Fruit fly (Drosophila melanogaster) whole organism, embryonic: ENCODE data around the gene rhea.

Experiments
- ATbp ChIP-seq: fragments of 200-800 bp; sonication (Bioruptor generic); optimal IDR thresholded peaks from 2 replicates; lab custom pipeline; 2017; ENCODE audit warnings: missing biosample characterization, mild to moderate bottlenecking, missing genetic modification characterization, missing genetic modification reagents
- Adf1 ChIP-seq: fragments of 200-800 bp; sonication (Bioruptor generic); IDR thresholded peaks from 2 replicates; pipeline ENCODE4 v1.3.6; 2022; ENCODE audit warnings: missing biosample characterization, missing genetic modification characterization
- BEAF-32 ChIP-seq: fragments of 200-800 bp; sonication (Bioruptor generic); optimal IDR thresholded peaks from 3 replicates; lab custom pipeline; 2017; ENCODE audit warnings: missing biosample characterization, missing genetic modification characterization, mild to moderate bottlenecking, moderate library complexity, missing genetic modification reagents
- CG10543 ChIP-seq: fragments of 200-800 bp; sonication (Bioruptor generic); optimal IDR thresholded peaks from 3 replicates; lab custom pipeline; 2017; ENCODE audit warnings: missing biosample characterization, mild to moderate bottlenecking, missing genetic modification characterization, moderate library complexity
- CG11456 ChIP-seq: fragments of 200-800 bp; sonication (Bioruptor generic); IDR thresholded peaks from 3 replicates; pipeline ENCODE4 v1.3.6; 2022; ENCODE audit warnings: missing biosample characterization, missing genetic modification characterization
- CG11504 ChIP-seq: fragments of 200-800 bp; sonication (Bioruptor generic); optimal IDR thresholded peaks from 3 replicates; lab custom pipeline; 2019; ENCODE audit warnings: missing biosample characterization, mild to moderate bottlenecking, missing genetic modification characterization, moderate library complexity
- CG12769 ChIP-seq: fragments of 200-800 bp; sonication (Bioruptor generic); optimal IDR thresholded peaks from 2 replicates; lab custom pipeline; 2019; ENCODE audit warnings: missing biosample characterization, mild to moderate bottlenecking, missing genetic modification characterization, moderate library complexity
- CG2678 ChIP-seq: fragments of 200-800 bp; sonication (Bioruptor generic); optimal IDR thresholded peaks from 3 replicates; lab custom pipeline; 2019; ENCODE audit warnings: missing biosample characterization, mild to moderate bottlenecking, missing genetic modification characterization, moderate library complexity
- CG2712 ChIP-seq: fragments of 200-800 bp; optimal IDR thresholded peaks from 3 replicates; lab custom pipeline; 2019; ENCODE audit warnings: missing biosample characterization, mild to moderate bottlenecking, missing genetic modification characterization, moderate library complexity
- CG30403 ChIP-seq: fragments of 200-800 bp; sonication (Bioruptor generic); optimal IDR thresholded peaks from 3 replicates; lab custom pipeline; 2016; ENCODE audit warnings: missing biosample characterization, missing genetic modification characterization
- CG31365 ChIP-seq: fragments of 200-800 bp; sonication (Bioruptor generic); optimal IDR thresholded peaks from 2 replicates; lab custom pipeline; 2018; ENCODE audit warnings: missing biosample characterization, mild to moderate bottlenecking, missing genetic modification characterization
- CG4282 ChIP-seq: fragments of 200-800 bp; sonication (Bioruptor generic); optimal IDR thresholded peaks from 2 replicates; lab custom pipeline; 2016; ENCODE audit warnings: missing biosample characterization, missing genetic modification characterization
- CG4424 ChIP-seq: fragments of 200-800 bp; sonication (Bioruptor generic); optimal IDR thresholded peaks from 3 replicates; lab custom pipeline; 2016; ENCODE audit warnings: missing biosample characterization, missing genetic modification characterization
- CG4617 ChIP-seq: fragments of 200-800 bp; sonication (Bioruptor generic); optimal IDR thresholded peaks from 3 replicates; lab custom pipeline; 2016; ENCODE audit warnings: missing biosample characterization, missing genetic modification characterization, borderline replicate concordance
- CG6791 ChIP-seq: fragments of 200-800 bp; sonication (Bioruptor generic); IDR thresholded peaks from 3 replicates; pipeline ENCODE4 v1.3.6; 2022; ENCODE audit warnings: missing biosample characterization, missing genetic modification characterization; ENCODE audit not compliant: partially characterized antibody
- CG7372 ChIP-seq: fragments of 200-800 bp; sonication (Bioruptor generic); IDR thresholded peaks from 2 replicates; pipeline ENCODE4 v1.3.6; 2022; ENCODE audit warnings: missing biosample characterization, missing genetic modification characterization
- CG7928 ChIP-seq: fragments of 200-800 bp; sonication (Bioruptor generic); optimal IDR thresholded peaks from 2 replicates; lab custom pipeline; 2017; ENCODE audit warnings: missing biosample characterization, mild to moderate bottlenecking, missing genetic modification characterization
- CG7963 ChIP-seq: fragments of 200-800 bp; sonication (Bioruptor generic); IDR thresholded peaks from 3 replicates; pipeline ENCODE4 v1.3.6; 2022; ENCODE audit warnings: missing biosample characterization, missing genetic modification characterization; ENCODE audit not compliant: partially characterized antibody
- CG9817 ChIP-seq: fragments of 200-800 bp; sonication (Bioruptor generic); optimal IDR thresholded peaks from 2 replicates; lab custom pipeline; 2018; ENCODE audit warnings: missing biosample characterization, mild to moderate bottlenecking, missing genetic modification characterization, moderate library complexity
- D ChIP-seq, 2 experiments: fragments of 200-800 bp in 1 of 2; fragments of >200 bp in 1 of 2; sonication (Bioruptor generic) in 1 of 2; optimal IDR thresholded peaks; 2 replicates in 1 of 2; 3 replicates in 1 of 2; lab custom pipeline; 2017; ENCODE audit warnings: mild to moderate bottlenecking in 1 of 2, missing biosample characterization in 1 of 2, missing genetic modification characterization in 1 of 2, missing genetic modification reagents in 1 of 2
- D19B ChIP-seq: fragments of 200-800 bp; sonication (Bioruptor generic); optimal IDR thresholded peaks from 2 replicates; lab custom pipeline; 2017; ENCODE audit warnings: missing biosample characterization, mild to moderate bottlenecking, missing genetic modification characterization
- Deaf1 ChIP-seq: fragments of 200-800 bp; optimal IDR thresholded peaks from 3 replicates; lab custom pipeline; 2019; ENCODE audit warnings: missing biosample characterization, mild to moderate bottlenecking, missing genetic modification characterization, moderate library complexity
- Doc3 ChIP-seq: fragments of 200-800 bp; sonication (Bioruptor generic); IDR thresholded peaks from 3 replicates; pipeline ENCODE4 v1.3.6; 2022; ENCODE audit warnings: missing biosample characterization, missing genetic modification characterization; ENCODE audit not compliant: partially characterized antibody
- Dp ChIP-seq: fragments of 200-800 bp; sonication (Bioruptor generic); optimal IDR thresholded peaks from 2 replicates; lab custom pipeline; 2018; ENCODE audit warnings: missing biosample characterization, mild to moderate bottlenecking, missing genetic modification characterization, moderate library complexity
- HLH3B ChIP-seq: fragments of 200-800 bp; sonication (Bioruptor generic); IDR thresholded peaks from 2 replicates; pipeline ENCODE4 v1.3.6; 2022; ENCODE audit warnings: missing biosample characterization, missing genetic modification characterization
- Lhr ChIP-seq: fragments of 200-800 bp; sonication (Bioruptor generic); optimal IDR thresholded peaks from 3 replicates; lab custom pipeline; 2017; ENCODE audit warnings: mild to moderate bottlenecking, missing biosample characterization, missing genetic modification reagents, missing genetic modification characterization
- Med ChIP-seq: fragments of 200-800 bp; sonication (Bioruptor generic); peaks from one replicate; lab custom pipeline; 2016; ENCODE audit warnings: missing biosample characterization, missing genetic modification characterization, mild to moderate bottlenecking, inconsistent platforms, moderate library complexity
- Opbp ChIP-seq: fragments of 200-800 bp; sonication (Bioruptor generic); IDR thresholded peaks from 3 replicates; pipeline ENCODE4 v1.3.6; 2022; ENCODE audit warnings: missing biosample characterization, missing genetic modification characterization; ENCODE audit not compliant: partially characterized antibody
- Ptx1 ChIP-seq: fragments of 200-800 bp; sonication (Bioruptor generic); IDR thresholded peaks from 2 replicates; pipeline ENCODE4 v1.3.6; 2022; ENCODE audit warnings: missing biosample characterization, missing genetic modification characterization
- abd-A ChIP-seq: fragments of 200-800 bp; sonication (Bioruptor generic); optimal IDR thresholded peaks from 3 replicates; lab custom pipeline; 2019; ENCODE audit warnings: missing biosample characterization, mild to moderate bottlenecking, missing genetic modification characterization, moderate library complexity
- chinmo ChIP-seq: fragments of 200-800 bp; sonication (Bioruptor generic); IDR thresholded peaks from 4 replicates; pipeline ENCODE4 v1.3.6; 2022; ENCODE audit warnings: missing biosample characterization, missing genetic modification characterization; ENCODE audit not compliant: partially characterized antibody
- fd96Cb ChIP-seq: fragments of 200-800 bp; sonication (Bioruptor generic); optimal IDR thresholded peaks from 2 replicates; lab custom pipeline; 2018; ENCODE audit warnings: missing biosample characterization, mild to moderate bottlenecking, missing genetic modification characterization, moderate library complexity
- grn ChIP-seq: fragments of 200-800 bp; sonication (Bioruptor generic); optimal IDR thresholded peaks from 3 replicates; lab custom pipeline; 2017; ENCODE audit warnings: missing biosample characterization, missing genetic modification characterization
- hkb ChIP-seq, 2 experiments: fragments of 200-800 bp in 1 of 2; fragments of >200 bp in 1 of 2; sonication (Bioruptor generic) in 1 of 2; IDR thresholded peaks in 1 of 2; optimal IDR thresholded peaks in 1 of 2; 2 replicates each; pipeline versions ENCODE4 v1.3.6 to Lab custom; 2017 to 2022; ENCODE audit warnings: missing biosample characterization in 1 of 2, missing genetic modification characterization in 1 of 2
- ken ChIP-seq: fragments of 200-800 bp; sonication (Bioruptor generic); IDR thresholded peaks from 3 replicates; pipeline ENCODE4 v1.3.6; 2022; ENCODE audit warnings: missing biosample characterization, missing genetic modification characterization
- lbe ChIP-seq: fragments of 200-800 bp; sonication (Bioruptor generic); optimal IDR thresholded peaks from 2 replicates; lab custom pipeline; 2016; ENCODE audit warnings: missing biosample characterization, mild to moderate bottlenecking, missing genetic modification characterization
- maf-S ChIP-seq: fragments of 200-800 bp; sonication (Bioruptor generic); optimal IDR thresholded peaks from 2 replicates; lab custom pipeline; 2016; ENCODE audit warnings: missing biosample characterization, missing genetic modification characterization
- odd ChIP-seq: fragments of 200-800 bp; sonication (Bioruptor generic); optimal IDR thresholded peaks from 2 replicates; lab custom pipeline; 2017; ENCODE audit warnings: missing biosample characterization, mild to moderate bottlenecking, missing genetic modification characterization
- pan ChIP-seq, 4 experiments: fragments of >200 bp in 3 of 4; fragments of 200-800 bp in 1 of 4; sonication (Bioruptor generic) in 1 of 4; optimal IDR thresholded peaks in 3 of 4; IDR thresholded peaks in 1 of 4; 2 replicates each; pipeline versions ENCODE4 v1.3.6 to Lab custom; 2017 to 2022; ENCODE audit warnings: missing biosample characterization in 2 of 4, missing genetic modification characterization in 2 of 4, mixed read lengths in 1 of 4
- pho ChIP-seq: fragments of 200-800 bp; sonication (Bioruptor generic); optimal IDR thresholded peaks from 2 replicates; lab custom pipeline; 2016; ENCODE audit warnings: missing biosample characterization, missing genetic modification characterization
- sd ChIP-seq: fragments of 200-800 bp; sonication (Bioruptor generic); optimal IDR thresholded peaks from 3 replicates; lab custom pipeline; 2018; ENCODE audit warnings: missing biosample characterization, mild to moderate bottlenecking, missing genetic modification characterization, moderate library complexity
- sens ChIP-seq: fragments of 200-800 bp; sonication (Bioruptor generic); peaks from one replicate; lab custom pipeline; 2016; ENCODE audit warnings: missing biosample characterization, missing genetic modification characterization
- sisA ChIP-seq: fragments of 200-800 bp; sonication (Bioruptor generic); IDR thresholded peaks from 2 replicates; pipeline ENCODE4 v1.3.6; 2022; ENCODE audit warnings: missing biosample characterization, missing genetic modification characterization
- slp2 ChIP-seq: fragments of 200-800 bp; sonication (Bioruptor generic); optimal IDR thresholded peaks from 2 replicates; lab custom pipeline; 2016; ENCODE audit warnings: missing biosample characterization, missing genetic modification characterization
- sr ChIP-seq: fragments of 200-800 bp; sonication (Bioruptor generic); IDR thresholded peaks from 3 replicates; pipeline ENCODE4 v1.3.6; 2022; ENCODE audit warnings: missing biosample characterization, missing genetic modification characterization
- ssp ChIP-seq: fragments of 200-800 bp; sonication (Bioruptor generic); IDR thresholded peaks from 2 replicates; pipeline ENCODE4 v1.3.6; 2022; ENCODE audit warnings: missing biosample characterization, missing genetic modification characterization
- trem ChIP-seq: fragments of 200-800 bp; optimal IDR thresholded peaks from 3 replicates; lab custom pipeline; 2019; ENCODE audit warnings: missing biosample characterization, mild to moderate bottlenecking, missing genetic modification characterization, moderate library complexity
- zf30C ChIP-seq: fragments of 200-800 bp; sonication (Bioruptor generic); optimal IDR thresholded peaks from 3 replicates; lab custom pipeline; 2018; ENCODE audit warnings: missing biosample characterization, mild to moderate bottlenecking, missing genetic modification characterization

The rhea gene

DNA sequence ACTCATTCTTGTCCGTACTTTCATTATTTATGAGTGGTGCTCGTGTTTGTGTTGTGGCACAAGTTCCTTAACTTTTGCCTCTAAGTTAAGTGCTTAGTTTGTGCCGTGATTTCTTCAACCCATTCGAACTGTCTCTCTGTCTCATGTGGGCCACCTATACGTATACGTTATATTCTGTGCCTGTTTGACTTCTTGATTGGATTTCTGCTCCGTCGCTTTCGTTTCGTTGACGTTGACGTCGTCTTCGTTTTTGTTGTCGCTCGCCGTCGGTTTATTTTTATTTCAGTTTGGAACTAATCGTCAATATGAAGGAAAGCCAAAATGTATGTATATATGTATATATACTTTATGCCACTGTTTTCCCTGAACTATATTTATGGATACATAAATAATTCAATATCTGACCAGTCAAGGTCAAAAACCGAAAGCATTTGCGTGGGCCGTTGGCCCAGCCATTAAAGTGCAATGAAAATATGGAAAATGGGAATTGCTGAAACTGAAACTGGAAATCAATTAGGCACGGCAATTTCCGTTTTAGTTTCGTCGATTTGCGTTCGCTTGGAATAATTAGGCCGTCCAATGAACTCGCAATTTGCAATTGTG is 37.4 kb downstream of the rhea start:
- TF ChIP-seq Opbp (GFP tag; lab: Robert Waterston, UW) (no peak), chinmo (0 out of 4 replicates have a peak, but pooled peaks have one; percentile 59), CG30403 (GFP tag; lab: Kevin White, UChicago) (no peak), BEAF-32 (GFP tag; lab: Kevin White, UChicago) (no peak), maf-S (GFP tag; lab: Kevin White, UChicago) (no peak), CG11504 (tag; lab: Kevin White, UChicago) (peak; percentile 48), CG4617 (GFP tag; lab: Kevin White, UChicago) (no peak), slp2 (no peak), CG2678 (tag; lab: Kevin White, UChicago) (no peak), pho (no peak), sr (peak; percentile 88; the same call in 2 of the 3 replicates), Ptx1 (GFP tag; lab: Robert Waterston, UW) (no peak), CG11456 (no peak), Adf1 (GFP tag; lab: Robert Waterston, UW) (peak; percentile 12; the same call in 1 of the 2 replicates), CG12769 (tag; lab: Kevin White, UChicago) (no peak), ssp (no peak), Deaf1 (tag; lab: Kevin White, UChicago) (peak; percentile 76), CG4282 (GFP tag; lab: Kevin White, UChicago) (no peak), trem (tag; lab: Kevin White, UChicago) (no peak), CG31365 (tag; lab: Kevin White, UChicago) (no peak), CG10543 (GFP tag; lab: Kevin White, UChicago) (peak; percentile 23), sens (no peak), CG6791 (GFP tag; lab: Robert Waterston, UW) (no peak), sd (tag; lab: Kevin White, UChicago) (no peak), CG9817 (tag; lab: Kevin White, UChicago) (no peak), hkb (optimal IDR thresholded peaks at IDR 0.05; lab: Kevin White, UChicago) (no peak), hkb (GFP tag; IDR thresholded peaks at IDR 0.05; lab: Robert Waterston, UW) (0 out of 2 replicates have a peak, but pooled peaks have one; percentile 27), Doc3 (no peak), sisA (GFP tag; lab: Robert Waterston, UW) (no peak), pan (optimal IDR thresholded peaks at IDR 0.05; lab: Kevin White, UChicago) (no peak), pan (GFP tag; optimal IDR thresholded peaks at IDR 0.05 in 1 of 2, IDR thresholded peaks at IDR 0.05 in 1 of 2) (peak in 1 of 2 experiments; percentile 5), D (optimal IDR thresholded peaks at IDR 0.05; lab: Kevin White, UChicago) (no peak), D (GFP tag; optimal IDR thresholded peaks at IDR 0.05; lab: Kevin White, UChicago) (no peak), abd-A (tag; lab: Kevin White, UChicago) (no peak), zf30C (GFP tag; lab: Kevin White, UChicago) (no peak), CG7963 (GFP tag; lab: Robert Waterston, UW) (no peak), Lhr (no peak), Dp (GFP tag; lab: Kevin White, UChicago) (no peak), D19B (GFP tag; lab: Kevin White, UChicago) (no peak), CG7928 (GFP tag; lab: Kevin White, UChicago) (no peak), Med (GFP tag; lab: Kevin White, UChicago) (peak; percentile 39), CG4424 (GFP tag; lab: Kevin White, UChicago) (no peak), ken (no peak), fd96Cb (tag; lab: Kevin White, UChicago) (no peak), odd (GFP tag; lab: Kevin White, UChicago) (no peak), HLH3B (GFP tag; lab: Robert Waterston, UW) (no peak), CG2712 (tag; lab: Kevin White, UChicago) (no peak), lbe (GFP tag; lab: Kevin White, UChicago) (no peak), ATbp (GFP tag; lab: Kevin White, UChicago) (no peak), grn (no peak), CG7372 (GFP tag; lab: Robert Waterston, UW) (peak; percentile 54; the same call in 1 of the 2 replicates)
